Fruit fly (Drosophila melanogaster): ENCODE data around the gene CG14543.
A peak's percentile ranks its signal among the peaks of the same experiment; 100 is the strongest.

CG14543 gene

DNA sequence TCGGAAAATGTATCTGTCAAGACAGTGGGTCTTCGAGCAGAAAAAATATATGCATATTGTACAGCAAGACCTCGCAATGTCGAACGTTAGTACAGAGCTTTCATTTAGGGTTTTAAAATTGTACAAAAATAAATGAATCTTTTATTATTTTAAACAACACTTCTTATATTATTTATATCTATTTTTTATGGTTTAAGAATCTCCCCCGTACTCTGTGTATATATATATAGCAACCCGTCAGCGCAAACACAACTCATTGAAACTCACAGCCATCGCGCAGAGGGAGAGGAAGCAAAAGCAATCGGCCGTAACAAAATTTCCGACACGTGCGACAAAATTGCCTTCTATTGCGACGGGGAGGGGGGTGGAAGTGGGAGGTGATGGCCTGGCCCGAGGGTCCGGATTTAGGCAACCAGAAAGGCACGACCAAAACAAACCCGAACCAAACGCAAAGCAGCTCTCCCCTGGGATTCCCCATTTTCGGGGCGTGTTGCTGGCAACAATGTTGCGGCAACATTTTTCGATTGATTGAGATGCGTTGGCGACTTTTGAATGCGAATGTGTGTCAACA is 49.6 kb downstream of the CG14543 start (continued):
- TF ChIP-seq zf30C (GFP tag; optimal IDR thresholded peaks at IDR 0.05) (no peak), Lhr (GFP tag; optimal IDR thresholded peaks at IDR 0.05) (no peak), CG6272 (GFP tag; IDR thresholded peaks at IDR 0.05) (peak; percentile 44; the same call in 1 of the 2 replicates), CG12071 (GFP tag; optimal IDR thresholded peaks at IDR 0.05) (peak; percentile 52), Hr51 (GFP tag; optimal IDR thresholded peaks at IDR 0.05) (peak in 1 of 2 experiments; percentile 62), Dfd (GFP tag; optimal IDR thresholded peaks at IDR 0.05) (no peak), Meics (GFP tag; optimal IDR thresholded peaks at IDR 0.05) (peak; percentile 83), nerfin-1 (tag; optimal IDR thresholded peaks at IDR 0.05) (no peak), nmo (GFP tag; optimal IDR thresholded peaks at IDR 0.05) (peak; percentile 54), ara (GFP tag; IDR thresholded peaks at IDR 0.05) (0 out of 2 replicates have a peak, but pooled peaks have one; percentile 45), pan (optimal IDR thresholded peaks at IDR 0.05) (no peak), pan (GFP tag; optimal IDR thresholded peaks at IDR 0.05 in 1 of 2, IDR thresholded peaks at IDR 0.05 in 1 of 2) (peak in 1 of 2 experiments; percentile 81), odd (GFP tag; optimal IDR thresholded peaks at IDR 0.05) (no peak), rib (GFP tag; IDR thresholded peaks at IDR 0.05) (no peak), gcm (GFP tag; optimal IDR thresholded peaks at IDR 0.05) (no peak), CG4707 (GFP tag; optimal IDR thresholded peaks at IDR 0.05) (no peak), CG8944 (GFP tag; optimal IDR thresholded peaks at IDR 0.05) (no peak), Ets97D (GFP tag; optimal IDR thresholded peaks at IDR 0.05) (peak; percentile 32), ind (GFP tag; optimal IDR thresholded peaks at IDR 0.05) (peak; percentile 74), Nf-YC (tag; optimal IDR thresholded peaks at IDR 0.05) (no peak), H15 (GFP tag; IDR thresholded peaks at IDR 0.05) (peak; percentile 59; the same call in 1 of the 3 replicates), Oaz (GFP tag; IDR thresholded peaks at IDR 0.05) (peak; percentile 45; the same call in 1 of the 2 replicates), cg (GFP tag; optimal IDR thresholded peaks at IDR 0.05) (no peak), so (GFP tag; IDR thresholded peaks at IDR 0.05) (no peak; the same call in 2 of the 3 replicates), CG15479 (GFP tag; optimal IDR thresholded peaks at IDR 0.05) (no peak), CG4617 (GFP tag; optimal IDR thresholded peaks at IDR 0.05; ENCODE audit: borderline replicate concordance) (no peak), grau (tag; optimal IDR thresholded peaks at IDR 0.05) (peak; percentile 90), Hey (tag; optimal IDR thresholded peaks at IDR 0.05) (peak; percentile 98), tx (GFP tag; optimal IDR thresholded peaks at IDR 0.05) (no peak), CG3065 (GFP tag; optimal IDR thresholded peaks at IDR 0.05) (no peak), D19A (tag; optimal IDR thresholded peaks at IDR 0.05) (peak; percentile 35), oc (tag; optimal IDR thresholded peaks at IDR 0.05) (no peak), hb (GFP tag; IDR thresholded peaks at IDR 0.05; ENCODE audit: partially characterized antibody) (no peak), Lim3 (GFP tag; IDR thresholded peaks at IDR 0.05) (peak; percentile 16; the same call in 1 of the 2 replicates), psq (GFP tag; optimal IDR thresholded peaks at IDR 0.05) (no peak), CG18011 (GFP tag; optimal IDR thresholded peaks at IDR 0.05) (peak; percentile 4), CG34422 (GFP tag; IDR thresholded peaks at IDR 0.05) (peak; percentile 80), Ssrp (tag; optimal IDR thresholded peaks at IDR 0.05) (peak; percentile 11), Xrp1 (GFP tag; IDR thresholded peaks at IDR 0.05) (peak; percentile 70; the same call in 1 of the 2 replicates), CG32532 (GFP tag; IDR thresholded peaks at IDR 0.05) (peak; percentile 88), CG13775 (GFP tag; optimal IDR thresholded peaks at IDR 0.05) (peak; percentile 34), CG32772 (GFP tag; IDR thresholded peaks at IDR 0.05) (peak; percentile 86), dan (GFP tag; IDR thresholded peaks at IDR 0.05) (no peak; the same call in 1 of the 2 replicates), CG17385 (GFP tag; optimal IDR thresholded peaks at IDR 0.05) (peak; percentile 46), Ravus (GFP tag; IDR thresholded peaks at IDR 0.05) (peak; percentile 56), da (GFP tag; optimal IDR thresholded peaks at IDR 0.05) (no peak), CG7839 (tag; optimal IDR thresholded peaks at IDR 0.05) (peak; percentile 67), exex (tag; optimal IDR thresholded peaks at IDR 0.05) (no peak), ERR (GFP tag; optimal IDR thresholded peaks at IDR 0.05) (no peak), CG17359 (tag; optimal IDR thresholded peaks at IDR 0.05) (peak; percentile 82)
